Fruit fly (Drosophila melanogaster): Measurements from ENCODE around the gene RluA-1.

RluA-1 gene

DNA sequence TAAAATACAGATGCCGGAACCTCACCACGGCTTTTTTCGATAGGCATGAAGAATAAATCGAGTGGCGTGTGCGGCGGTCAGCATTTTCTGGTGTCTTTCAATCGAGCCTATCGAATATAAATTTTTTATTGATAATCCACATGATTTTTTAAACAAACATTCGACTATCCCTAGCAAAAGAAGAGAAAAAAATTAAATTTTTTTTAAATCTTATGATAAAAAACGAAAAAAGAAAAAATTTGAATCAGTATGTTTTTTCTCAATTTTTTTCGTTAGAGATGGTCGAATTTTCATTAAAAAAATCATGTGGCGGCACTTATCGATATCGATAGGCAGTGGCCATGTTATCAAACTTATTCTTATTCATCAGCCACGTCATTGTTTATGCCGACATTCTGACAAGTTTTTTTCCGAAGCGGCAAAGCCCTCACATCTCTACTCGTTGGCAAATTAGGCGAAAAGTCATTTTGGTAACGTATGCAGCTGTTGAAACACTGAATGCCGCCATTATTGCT, 47.6 kb downstream of the RluA-1 start, which contains the start of the genes SmB and KdelR:
SmB (minus strand) TSS at position 94 of the 515 bp plus-strand sequence.
KdelR (plus strand) TSS at position 354 of the 515 bp plus-strand sequence.
- TF ChIP-seq Abd-B (GFP tag; optimal IDR thresholded peaks at IDR 0.05) = no peak
- peak; percentile 34 for TF ChIP-seq ey (GFP tag; optimal IDR thresholded peaks at IDR 0.05)
- TF ChIP-seq tai (GFP tag; optimal IDR thresholded peaks at IDR 0.05) = no peak
- TF ChIP-seq OdsH (GFP tag; optimal IDR thresholded peaks at IDR 0.05) = peak; percentile 44
- no peak for TF ChIP-seq Hnf4 (GFP tag; optimal IDR thresholded peaks at IDR 0.05)
- TF ChIP-seq usp (GFP tag; optimal IDR thresholded peaks at IDR 0.05) = no peak
- TF ChIP-seq CG9705 (GFP tag; optimal IDR thresholded peaks at IDR 0.05) = no peak
- no peak for TF ChIP-seq Dfd (GFP tag; optimal IDR thresholded peaks at IDR 0.05)
- peak; percentile 5 for TF ChIP-seq dsf (GFP tag; optimal IDR thresholded peaks at IDR 0.05; ENCODE audit: borderline replicate concordance)
- no peak for TF ChIP-seq sage (GFP tag; optimal IDR thresholded peaks at IDR 0.05)
- peak; percentile 23 for TF ChIP-seq Hr83 (GFP tag; optimal IDR thresholded peaks at IDR 0.05; ENCODE audit: poor library complexity, severe bottlenecking)
- no peak for TF ChIP-seq Hr78 (GFP tag; optimal IDR thresholded peaks at IDR 0.05)
- no peak for TF ChIP-seq rgr (GFP tag; optimal IDR thresholded peaks at IDR 0.05)
- TF ChIP-seq Jra (GFP tag; optimal IDR thresholded peaks at IDR 0.05) = peak; percentile 79
- no peak for TF ChIP-seq N (GFP tag; optimal IDR thresholded peaks at IDR 0.05)
- peak; percentile 44 for TF ChIP-seq psq (GFP tag; optimal IDR thresholded peaks at IDR 0.05)
- peak; percentile 10 for TF ChIP-seq woc (GFP tag; optimal IDR thresholded peaks at IDR 0.05)
- TF ChIP-seq Myc (optimal IDR thresholded peaks at IDR 0.05) = no peak
- TF ChIP-seq Mio (GFP tag; optimal IDR thresholded peaks at IDR 0.05) = no peak
- no peak for TF ChIP-seq dmrt93B (GFP tag; optimal IDR thresholded peaks at IDR 0.05)
- no peak for TF ChIP-seq br (GFP tag; optimal IDR thresholded peaks at IDR 0.05)
- no peak for TF ChIP-seq Vsx2 (GFP tag; optimal IDR thresholded peaks at IDR 0.05; ENCODE audit: partially characterized antibody)
- no peak for TF ChIP-seq Dif (GFP tag; optimal IDR thresholded peaks at IDR 0.05; ENCODE audit: partially characterized antibody)
- no peak for TF ChIP-seq CG32264 (GFP tag; optimal IDR thresholded peaks at IDR 0.05)
- TF ChIP-seq lola (GFP tag; optimal IDR thresholded peaks at IDR 0.05) = no peak
- TF ChIP-seq dl (GFP tag; optimal IDR thresholded peaks at IDR 0.05; ENCODE audit: insufficient read depth in 1 of 2, partially characterized antibody in 2 of 2) = no peak
- peak; percentile 42 for TF ChIP-seq brk (GFP tag; optimal IDR thresholded peaks at IDR 0.05)
- no peak for TF ChIP-seq GATAd (GFP tag; optimal IDR thresholded peaks at IDR 0.05)
- no peak for TF ChIP-seq h (GFP tag; optimal IDR thresholded peaks at IDR 0.05)
- TF ChIP-seq sv (GFP tag; optimal IDR thresholded peaks at IDR 0.05) = peak; percentile 10
- TF ChIP-seq pan (optimal IDR thresholded peaks at IDR 0.05) = no peak
- TF ChIP-seq Sp1 (GFP tag; optimal IDR thresholded peaks at IDR 0.05) = peak; percentile 3

dm6 chr2L:10425599-10425998, 48.5 kb downstream of the RluA-1 start:
- no peak for TF ChIP-seq foxo (GFP tag; optimal IDR thresholded peaks at IDR 0.05)
- TF ChIP-seq Dif (GFP tag; optimal IDR thresholded peaks at IDR 0.05; ENCODE audit: partially characterized antibody) = no peak
- no peak for TF ChIP-seq ey (GFP tag; optimal IDR thresholded peaks at IDR 0.05)
- TF ChIP-seq Hr83 (GFP tag; optimal IDR thresholded peaks at IDR 0.05; ENCODE audit: poor library complexity, severe bottlenecking) = no peak
- no peak for TF ChIP-seq dsf (GFP tag; optimal IDR thresholded peaks at IDR 0.05; ENCODE audit: borderline replicate concordance)
- TF ChIP-seq Hnf4 (GFP tag; optimal IDR thresholded peaks at IDR 0.05) = no peak
- no peak for TF ChIP-seq tai (GFP tag; optimal IDR thresholded peaks at IDR 0.05)
- no peak for TF ChIP-seq sage (GFP tag; optimal IDR thresholded peaks at IDR 0.05)
- no peak for TF ChIP-seq HLH106 (tag; optimal IDR thresholded peaks at IDR 0.05)
- TF ChIP-seq Vsx2 (GFP tag; optimal IDR thresholded peaks at IDR 0.05; ENCODE audit: partially characterized antibody) = no peak
- no peak for TF ChIP-seq usp (GFP tag; optimal IDR thresholded peaks at IDR 0.05)
- TF ChIP-seq Dfd (GFP tag; optimal IDR thresholded peaks at IDR 0.05) = no peak
- no peak for TF ChIP-seq pan (optimal IDR thresholded peaks at IDR 0.05)
- no peak for TF ChIP-seq OdsH (GFP tag; optimal IDR thresholded peaks at IDR 0.05)
- TF ChIP-seq CG9705 (GFP tag; optimal IDR thresholded peaks at IDR 0.05) = no peak
- no peak for TF ChIP-seq fru (GFP tag; optimal IDR thresholded peaks at IDR 0.05)
- TF ChIP-seq N (GFP tag; optimal IDR thresholded peaks at IDR 0.05) = no peak
- no peak for TF ChIP-seq Hr78 (GFP tag; optimal IDR thresholded peaks at IDR 0.05)

Data from whole organism, wandering third instar larva.